Fruit fly (Drosophila melanogaster): Measurements from ENCODE around the gene grass.

dm6 chr3R:27201538-27202281, 44.0 kb downstream of the grass start:
- TF ChIP-seq h (optimal IDR thresholded peaks at IDR 0.05) (no peak), Sin3A (optimal IDR thresholded peaks at IDR 0.05) (no peak), Myc (optimal IDR thresholded peaks at IDR 0.05) (no peak)
